Worm (Caenorhabditis elegans): Measurements from ENCODE around the gene D2023.4.
A peak's percentile ranks its signal among the peaks of the same experiment; 100 is the strongest.

The D2023.4 gene

DNA sequence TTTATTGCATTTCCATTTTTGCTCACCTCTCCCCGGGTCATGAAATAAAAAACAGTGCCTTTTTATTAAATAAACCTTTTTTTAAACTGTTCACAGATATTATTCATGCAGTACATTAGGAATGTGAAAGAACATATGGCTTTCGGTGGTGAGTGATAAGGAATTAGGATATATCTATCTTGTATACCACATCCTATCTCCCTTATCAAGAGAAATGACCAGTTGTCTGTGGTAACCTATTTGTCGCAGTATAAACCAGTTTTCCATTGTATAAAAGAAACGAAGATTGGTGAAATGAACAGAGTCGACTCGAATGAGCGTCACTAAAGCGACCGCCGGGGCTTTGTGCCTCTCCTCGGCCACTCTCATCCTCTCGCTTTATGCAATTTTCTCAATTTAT, 3.7 kb upstream of the D2023.4 start, which contains the start of gene col-158:
Gene col-158, plus strand, starts transcription at position 301 of the 400 bp plus-strand sequence.
- no peak for TF ChIP-seq mbf-1 (tag; optimal IDR thresholded peaks at IDR 0.05)
- TF ChIP-seq gmeb-1 (tag; optimal IDR thresholded peaks at IDR 0.05), result no peak
- no peak for TF ChIP-seq C34F6.9 (tag; optimal IDR thresholded peaks at IDR 0.05)
- TF ChIP-seq R02D3.7 (tag; optimal IDR thresholded peaks at IDR 0.05), result no peak
- no peak for TF ChIP-seq elt-3 (tag; optimal IDR thresholded peaks at IDR 0.05)
- no peak for TF ChIP-seq dmd-4 (tag; optimal IDR thresholded peaks at IDR 0.05)
- TF ChIP-seq nhr-77 (tag; optimal IDR thresholded peaks at IDR 0.05), result no peak

DNA sequence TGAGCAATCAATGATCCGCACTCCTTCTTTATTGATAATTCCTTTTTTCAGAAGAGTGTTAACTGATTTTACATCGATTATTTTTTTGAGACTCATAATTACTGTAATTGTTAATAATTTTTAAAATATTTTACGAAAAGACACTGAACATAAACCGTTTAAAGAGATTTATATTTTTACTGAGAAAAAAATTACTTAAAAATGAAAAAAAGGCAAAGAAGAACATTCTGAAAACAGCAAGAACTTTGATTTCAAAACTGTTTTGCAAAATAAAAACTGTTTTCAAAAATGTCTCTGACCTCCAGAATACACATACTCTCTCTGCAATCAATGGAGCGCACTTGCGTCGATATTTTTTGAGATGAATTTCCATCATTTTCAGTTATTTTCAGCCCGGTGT, 1.4 kb upstream of the D2023.4 start, which contains the start of the genes mpst-1 and D2023.6:
Gene mpst-1, minus strand, starts transcription at position 101 of the 400 bp plus-strand sequence.
Gene D2023.6, plus strand, starts transcription at position 388 of the 400 bp plus-strand sequence.
- TF ChIP-seq nhr-129 (tag; optimal IDR thresholded peaks at IDR 0.05) (no peak), C34F6.9 (tag; optimal IDR thresholded peaks at IDR 0.05) (peak; percentile 4)

DNA sequence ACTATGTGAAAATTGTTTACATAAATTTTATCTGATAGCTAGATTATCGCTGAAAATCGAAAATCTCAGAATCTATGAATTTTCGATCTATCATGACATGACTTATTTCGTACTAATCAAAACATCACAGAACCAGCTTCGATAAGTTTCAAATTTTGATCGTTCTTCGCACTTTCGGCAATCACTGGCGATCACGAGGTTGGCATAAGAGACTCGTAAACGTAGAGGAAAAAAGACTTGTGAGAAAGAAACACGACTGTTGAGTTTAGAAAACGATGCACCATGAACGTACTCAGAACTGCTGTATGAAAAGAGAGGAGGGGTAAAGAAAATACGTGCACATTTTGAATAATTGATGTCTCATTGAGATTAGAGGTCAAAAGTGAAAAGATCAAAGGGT, 1.6 kb downstream of the D2023.4 start:
- TF ChIP-seq elt-3 (tag; optimal IDR thresholded peaks at IDR 0.05) (no peak), R02D3.7 (tag; optimal IDR thresholded peaks at IDR 0.05) (no peak), F13H6.1 (tag; optimal IDR thresholded peaks at IDR 0.05) (peak; percentile 93), lin-13 (GFP tag; optimal IDR thresholded peaks at IDR 0.05) (peak; percentile 61), nhr-25 (tag; optimal IDR thresholded peaks at IDR 0.05) (peak; percentile 91), sem-4 (tag; optimal IDR thresholded peaks at IDR 0.05) (peak; percentile 55), ama-1 (optimal IDR thresholded peaks at IDR 0.05) (peak; percentile 45), nhr-21 (tag; optimal IDR thresholded peaks at IDR 0.05) (peak; percentile 90), blmp-1 (tag; optimal IDR thresholded peaks at IDR 0.05; ENCODE audit: insufficient read depth) (peak; percentile 83), unc-62 (GFP tag; optimal IDR thresholded peaks at IDR 0.05) (peak; percentile 39), C34F6.9 (tag; optimal IDR thresholded peaks at IDR 0.05) (peak; percentile 77), elt-1 (tag; optimal IDR thresholded peaks at IDR 0.05) (no peak), peb-1 (tag; optimal IDR thresholded peaks at IDR 0.05) (no peak), Y55F3AM.14 (GFP tag; optimal IDR thresholded peaks at IDR 0.05) (no peak), nhr-10 (tag; optimal IDR thresholded peaks at IDR 0.05) (peak; percentile 30), mdl-1 (tag; optimal IDR thresholded peaks at IDR 0.05) (peak; percentile 31 to 41), ztf-1 (GFP tag; conservative IDR thresholded peaks at IDR 0.05) (no peak), unc-39 (tag; optimal IDR thresholded peaks at IDR 0.05) (no peak), sma-3 (GFP tag; optimal IDR thresholded peaks at IDR 0.05) (peak; percentile 84), aly-2 (tag; optimal IDR thresholded peaks at IDR 0.05) (no peak), nhr-23 (tag; optimal IDR thresholded peaks at IDR 0.05) (no peak), zag-1 (tag; optimal IDR thresholded peaks at IDR 0.05) (no peak), unc-55 (GFP tag; optimal IDR thresholded peaks at IDR 0.05) (no peak), mab-5 (tag; optimal IDR thresholded peaks at IDR 0.05) (peak; percentile 37), nhr-129 (tag; optimal IDR thresholded peaks at IDR 0.05) (peak; percentile 98), nhr-6 (tag; optimal IDR thresholded peaks at IDR 0.05) (peak; percentile 86), lin-11 (tag; optimal IDR thresholded peaks at IDR 0.05) (no peak), egl-27 (tag; optimal IDR thresholded peaks at IDR 0.05) (peak; percentile 27), fos-1 (tag; optimal IDR thresholded peaks at IDR 0.05) (peak; percentile 84), ztf-11 (tag; optimal IDR thresholded peaks at IDR 0.05) (no peak), lin-39 (tag; optimal IDR thresholded peaks at IDR 0.05) (peak; percentile 34), alr-1 (tag; optimal IDR thresholded peaks at IDR 0.05) (no peak), ZK546.5 (tag; optimal IDR thresholded peaks at IDR 0.05) (no peak), nhr-237 (tag; optimal IDR thresholded peaks at IDR 0.05) (no peak), nhr-12 (tag; optimal IDR thresholded peaks at IDR 0.05) (no peak), ceh-82 (tag; optimal IDR thresholded peaks at IDR 0.05) (no peak), ceh-16 (tag; optimal IDR thresholded peaks at IDR 0.05) (no peak), nhr-77 (tag; optimal IDR thresholded peaks at IDR 0.05) (no peak), snpc-4 (tag; optimal IDR thresholded peaks at IDR 0.05) (no peak), mbf-1 (tag; optimal IDR thresholded peaks at IDR 0.05) (no peak), ztf-4 (tag; optimal IDR thresholded peaks at IDR 0.05) (peak; percentile 78), lsy-2 (tag; optimal IDR thresholded peaks at IDR 0.05) (peak in 1 of 2 experiments; percentile 79), sma-9 (GFP tag; optimal IDR thresholded peaks at IDR 0.05) (peak; percentile 96), sma-9 (tag; optimal IDR thresholded peaks at IDR 0.05) (no peak), skn-1 (tag; optimal IDR thresholded peaks at IDR 0.05) (no peak), nhr-11 (tag; optimal IDR thresholded peaks at IDR 0.05) (no peak), crh-2 (tag; optimal IDR thresholded peaks at IDR 0.05) (peak; percentile 96), gmeb-1 (tag; optimal IDR thresholded peaks at IDR 0.05) (peak; percentile 81), dmd-4 (tag; optimal IDR thresholded peaks at IDR 0.05) (no peak)
